Fruit fly (Drosophila melanogaster) whole organism, wandering third instar larva: ENCODE results near the gene Eip78C.

Source experiments
- GATAd ChIP-seq: sonication (Bioruptor generic); optimal IDR thresholded peaks from 2 replicates; lab custom pipeline; 2016; ENCODE audit warnings: missing biosample characterization, missing genetic modification characterization
- HLH106 ChIP-seq: fragments of 200-800 bp; optimal IDR thresholded peaks from 3 replicates; lab custom pipeline; 2019; ENCODE audit warnings: missing biosample characterization, mild to moderate bottlenecking, missing genetic modification characterization, moderate library complexity
- Hnf4 ChIP-seq: fragments of 200-800 bp; sonication (Bioruptor generic); optimal IDR thresholded peaks from 2 replicates; lab custom pipeline; 2016; ENCODE audit warnings: missing biosample characterization, mild to moderate bottlenecking, missing genetic modification characterization
- Myc ChIP-seq: fragments of >200 bp; optimal IDR thresholded peaks from 2 replicates; lab custom pipeline; 2017
- Vsx2 ChIP-seq: fragments of 200-300, 225-300 bp; sonication (Bioruptor generic); optimal IDR thresholded peaks from 2 replicates; lab custom pipeline; 2018; ENCODE audit warnings: missing biosample characterization, missing genetic modification characterization; ENCODE audit not compliant: partially characterized antibody
- foxo ChIP-seq, 2 experiments: fragments of 200-800 bp; sonication (Bioruptor generic); optimal IDR thresholded peaks; 2 replicates in 1 of 2; 3 replicates in 1 of 2; lab custom pipeline; 2016 to 2017; ENCODE audit warnings: missing biosample characterization in 2 of 2, missing genetic modification characterization in 2 of 2
- fru ChIP-seq: fragments of 200-800 bp; sonication (Bioruptor generic); optimal IDR thresholded peaks from 3 replicates; lab custom pipeline; 2016; ENCODE audit warnings: missing biosample characterization, mild to moderate bottlenecking, missing genetic modification characterization
- h ChIP-seq: fragments of 200-800 bp; sonication (Bioruptor generic); optimal IDR thresholded peaks from 3 replicates; lab custom pipeline; 2016; ENCODE audit warnings: missing biosample characterization, mild to moderate bottlenecking, missing genetic modification characterization
- lola ChIP-seq: fragments of >200 bp; optimal IDR thresholded peaks from 2 replicates; lab custom pipeline; 2017; ENCODE audit warnings: missing biosample characterization, missing genetic modification characterization
- pan ChIP-seq: fragments of >200 bp; optimal IDR thresholded peaks from 2 replicates; lab custom pipeline; 2017
- psq ChIP-seq: fragments of 200-800 bp; sonication (Bioruptor generic); optimal IDR thresholded peaks from 3 replicates; lab custom pipeline; 2017; ENCODE audit warnings: missing biosample characterization, mild to moderate bottlenecking, missing genetic modification characterization, moderate library complexity
- tai ChIP-seq: sonication (Bioruptor generic); optimal IDR thresholded peaks from 2 replicates; lab custom pipeline; 2016; ENCODE audit warnings: missing biosample characterization, missing genetic modification characterization

- TF ChIP-seq GATAd (GFP tag; lab: Kevin White, UChicago) (no peak), foxo (GFP tag; optimal IDR thresholded peaks at IDR 0.05; lab: Kevin White, UChicago) (no peak), Myc (lab: Kevin White, UChicago) (no peak), HLH106 (tag; lab: Kevin White, UChicago) (no peak), lola (GFP tag; lab: Kevin White, UChicago) (no peak), pan (lab: Kevin White, UChicago) (no peak), tai (no peak), psq (no peak), fru (GFP tag; lab: Kevin White, UChicago) (no peak), Hnf4 (no peak), h (no peak), Vsx2 (GFP tag; lab: Kevin White, UChicago) (no peak)
These were observed 6.3 kb upstream of the Eip78C start, which contains the start of gene CG43219 for dm6 chr3L:21220100-21220499.
